Fruit fly (Drosophila melanogaster) Kc167 (cell line): Measurements from ENCODE around the gene Uggt.

ENCODE experiments used
- Myc ChIP-seq: fragments of >200 bp; optimal IDR thresholded peaks from 2 replicates; lab custom pipeline; 2017; ENCODE audit warnings: missing external identifiers
- Sin3A ChIP-seq: fragments of >200 bp; optimal IDR thresholded peaks from 2 replicates; lab custom pipeline; 2018; ENCODE audit warnings: missing external identifiers
- h ChIP-seq: fragments of >200 bp; optimal IDR thresholded peaks from 3 replicates; lab custom pipeline; 2018; ENCODE audit warnings: missing external identifiers
- insv ChIP-seq: fragments of >200 bp; optimal IDR thresholded peaks from 3 replicates; lab custom pipeline; 2018; ENCODE audit warnings: missing external identifiers
- psq ChIP-seq: fragments of >200 bp; optimal IDR thresholded peaks from 2 replicates; lab custom pipeline; 2017; ENCODE audit warnings: missing external identifiers
- ttk ChIP-seq: sonication (Bioruptor generic); optimal IDR thresholded peaks from 2 replicates; lab custom pipeline; 2017; ENCODE audit warnings: missing external identifiers

The Uggt gene

dm6 chr3L:18872440-18872839 lies at the start of gene Uggt, which contains the start of gene Rad9:
Gene Uggt, plus strand, starts transcription at chr3L:18872747.
Gene Rad9, minus strand, starts transcription at chr3L:18872553.
- TF ChIP-seq h (lab: Kevin White, UChicago) (no peak), Myc (no peak), ttk (lab: Kevin White, UChicago) (no peak), Sin3A (no peak), insv (lab: Kevin White, UChicago) (no peak), psq (lab: Kevin White, UChicago) (no peak)

DNA sequence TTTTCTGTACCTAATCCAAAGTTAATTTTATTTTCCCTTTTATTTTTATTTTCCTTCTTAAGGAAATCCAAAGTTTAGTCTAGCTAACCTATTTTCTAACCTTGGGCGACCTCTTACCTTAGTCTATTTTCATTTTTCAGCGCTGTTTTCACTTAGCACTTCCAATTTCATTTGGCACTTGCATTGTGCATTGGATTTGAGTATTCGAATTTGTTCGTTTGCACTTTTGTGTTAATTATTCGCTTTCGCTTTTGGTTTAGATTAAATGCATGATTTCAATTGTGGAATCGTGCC lies 49.4 kb upstream of the Uggt start:
- no peak for TF ChIP-seq insv (lab: Kevin White, UChicago)
- no peak for TF ChIP-seq h (lab: Kevin White, UChicago)
- no peak for TF ChIP-seq Myc
- no peak for TF ChIP-seq psq (lab: Kevin White, UChicago)
- TF ChIP-seq ttk (lab: Kevin White, UChicago): no peak
- TF ChIP-seq Sin3A: no peak

dm6 chr3L:18823870-18824561 lies 48.5 kb upstream of the Uggt start:
- TF ChIP-seq Myc (no peak), Sin3A (no peak), ttk (lab: Kevin White, UChicago) (no peak), h (lab: Kevin White, UChicago) (no peak), insv (lab: Kevin White, UChicago) (no peak), psq (lab: Kevin White, UChicago) (no peak)

- no peak for TF ChIP-seq Myc
- TF ChIP-seq ttk (lab: Kevin White, UChicago): no peak
- TF ChIP-seq Sin3A: no peak
- TF ChIP-seq insv (lab: Kevin White, UChicago): no peak
- TF ChIP-seq h (lab: Kevin White, UChicago): no peak
- no peak for TF ChIP-seq psq (lab: Kevin White, UChicago)
Measured at dm6 chr3L:18824851-18825250, 47.7 kb upstream of the Uggt start.

- no peak for TF ChIP-seq insv (lab: Kevin White, UChicago)
- TF ChIP-seq psq (lab: Kevin White, UChicago): no peak
- no peak for TF ChIP-seq Myc
- no peak for TF ChIP-seq h (lab: Kevin White, UChicago)
- no peak for TF ChIP-seq ttk (lab: Kevin White, UChicago)
- no peak for TF ChIP-seq Sin3A
Measured at dm6 chr3L:18825993-18826392, 46.6 kb upstream of the Uggt start.

DNA sequence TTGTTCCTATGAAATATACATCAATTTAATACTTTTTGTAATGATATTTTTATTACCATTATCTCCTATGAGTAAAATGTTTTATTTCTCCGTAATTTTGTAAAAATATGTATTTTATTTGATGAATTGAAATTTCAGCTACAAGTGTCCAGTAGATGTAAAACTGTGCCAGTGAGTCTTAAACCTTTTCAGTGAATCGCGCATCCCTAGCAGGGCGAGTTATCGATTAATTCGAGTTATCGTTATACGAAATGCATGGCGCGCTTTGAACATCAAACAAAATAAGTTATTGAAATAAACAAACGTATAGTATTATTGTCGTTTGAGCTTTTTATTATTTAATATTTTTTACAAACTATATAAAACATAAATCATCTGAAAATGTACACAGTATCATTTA lies 44.2 kb upstream of the Uggt start:
- TF ChIP-seq psq (lab: Kevin White, UChicago) (no peak), h (lab: Kevin White, UChicago) (no peak)

DNA sequence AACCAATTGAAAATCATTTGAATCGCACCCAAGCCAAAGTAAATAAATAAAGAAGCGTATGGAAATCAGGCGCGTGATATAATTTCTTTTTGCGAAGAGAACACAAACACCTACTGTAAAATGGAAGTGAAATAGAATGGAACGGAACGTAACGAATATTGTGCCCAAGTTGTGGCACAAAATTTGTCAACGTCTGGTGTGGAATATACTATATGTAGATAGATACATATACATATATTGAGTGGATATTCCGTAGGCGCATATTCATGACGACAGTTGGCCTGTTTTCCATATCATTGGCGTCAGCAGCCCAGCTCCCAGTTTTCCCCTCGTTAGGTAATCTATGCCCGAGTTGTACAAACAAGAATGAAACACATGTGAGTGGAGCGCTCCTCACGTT lies 40.4 kb upstream of the Uggt start:
- no peak for TF ChIP-seq ttk (lab: Kevin White, UChicago)
- no peak for TF ChIP-seq insv (lab: Kevin White, UChicago)
- TF ChIP-seq h (lab: Kevin White, UChicago): no peak
- no peak for TF ChIP-seq Myc
- no peak for TF ChIP-seq Sin3A
- TF ChIP-seq psq (lab: Kevin White, UChicago): no peak

- TF ChIP-seq Myc (no peak), ttk (lab: Kevin White, UChicago) (no peak), insv (lab: Kevin White, UChicago) (no peak), Sin3A (no peak), psq (lab: Kevin White, UChicago) (no peak), h (lab: Kevin White, UChicago) (no peak)
Measured at dm6 chr3L:18832708-18833107, 39.8 kb upstream of the Uggt start.

dm6 chr3L:18833234-18833633 lies 39.3 kb upstream of the Uggt start:
- TF ChIP-seq psq (lab: Kevin White, UChicago): no peak
- TF ChIP-seq Myc: no peak
- TF ChIP-seq h (lab: Kevin White, UChicago): no peak
- no peak for TF ChIP-seq ttk (lab: Kevin White, UChicago)
- no peak for TF ChIP-seq Sin3A
- no peak for TF ChIP-seq insv (lab: Kevin White, UChicago)

dm6 chr3L:18834924-18835323 lies 37.6 kb upstream of the Uggt start:
- TF ChIP-seq Sin3A: no peak
- TF ChIP-seq insv (lab: Kevin White, UChicago): no peak
- TF ChIP-seq ttk (lab: Kevin White, UChicago): no peak
- no peak for TF ChIP-seq psq (lab: Kevin White, UChicago)
- no peak for TF ChIP-seq Myc
- no peak for TF ChIP-seq h (lab: Kevin White, UChicago)

DNA sequence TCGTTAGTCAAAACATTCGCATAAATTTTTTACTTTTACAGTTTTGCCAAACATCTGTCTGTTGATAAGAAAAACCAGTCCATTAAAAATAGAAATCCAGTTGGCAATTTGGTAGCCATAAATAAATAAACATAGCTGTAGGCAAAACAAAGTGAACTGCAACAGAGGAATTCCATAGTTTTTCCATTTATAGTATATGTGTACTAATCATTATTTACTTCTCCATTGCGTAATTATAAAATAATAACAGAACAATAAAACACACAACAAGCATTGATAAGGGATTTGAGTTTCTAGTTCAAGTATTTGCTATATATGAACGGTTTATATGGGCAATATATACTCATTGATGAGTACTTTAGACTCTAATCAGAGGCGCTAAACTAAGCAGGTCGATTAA lies 35.9 kb upstream of the Uggt start:
- TF ChIP-seq Sin3A: no peak
- TF ChIP-seq psq (lab: Kevin White, UChicago): no peak
- TF ChIP-seq h (lab: Kevin White, UChicago): no peak
- TF ChIP-seq insv (lab: Kevin White, UChicago): no peak
- no peak for TF ChIP-seq Myc
- TF ChIP-seq ttk (lab: Kevin White, UChicago): no peak

dm6 chr3L:18837707-18838244 lies 34.8 kb upstream of the Uggt start:
- TF ChIP-seq Myc (no peak), ttk (lab: Kevin White, UChicago) (no peak), h (lab: Kevin White, UChicago) (no peak), Sin3A (no peak), insv (lab: Kevin White, UChicago) (no peak), psq (lab: Kevin White, UChicago) (no peak)

dm6 chr3L:18839996-18840369 lies 32.6 kb upstream of the Uggt start:
- no peak for TF ChIP-seq Myc
- no peak for TF ChIP-seq ttk (lab: Kevin White, UChicago)
- no peak for TF ChIP-seq h (lab: Kevin White, UChicago)
- no peak for TF ChIP-seq insv (lab: Kevin White, UChicago)
- no peak for TF ChIP-seq psq (lab: Kevin White, UChicago)
- no peak for TF ChIP-seq Sin3A
